Fruit fly (Drosophila melanogaster) Kc167 (cell line): ENCODE data around the gene CG4210.

ENCODE experiments used
- Myc ChIP-seq: fragments of >200 bp; optimal IDR thresholded peaks from 2 replicates; lab custom pipeline; 2017; ENCODE audit warnings: missing external identifiers
- Sin3A ChIP-seq: fragments of >200 bp; optimal IDR thresholded peaks from 2 replicates; lab custom pipeline; 2018; ENCODE audit warnings: missing external identifiers
- h ChIP-seq: fragments of >200 bp; optimal IDR thresholded peaks from 3 replicates; lab custom pipeline; 2018; ENCODE audit warnings: missing external identifiers
- insv ChIP-seq: fragments of >200 bp; optimal IDR thresholded peaks from 3 replicates; lab custom pipeline; 2018; ENCODE audit warnings: missing external identifiers
- psq ChIP-seq: fragments of >200 bp; optimal IDR thresholded peaks from 2 replicates; lab custom pipeline; 2017; ENCODE audit warnings: missing external identifiers
- ttk ChIP-seq: sonication (Bioruptor generic); optimal IDR thresholded peaks from 2 replicates; lab custom pipeline; 2017; ENCODE audit warnings: missing external identifiers

CG4210 gene

DNA sequence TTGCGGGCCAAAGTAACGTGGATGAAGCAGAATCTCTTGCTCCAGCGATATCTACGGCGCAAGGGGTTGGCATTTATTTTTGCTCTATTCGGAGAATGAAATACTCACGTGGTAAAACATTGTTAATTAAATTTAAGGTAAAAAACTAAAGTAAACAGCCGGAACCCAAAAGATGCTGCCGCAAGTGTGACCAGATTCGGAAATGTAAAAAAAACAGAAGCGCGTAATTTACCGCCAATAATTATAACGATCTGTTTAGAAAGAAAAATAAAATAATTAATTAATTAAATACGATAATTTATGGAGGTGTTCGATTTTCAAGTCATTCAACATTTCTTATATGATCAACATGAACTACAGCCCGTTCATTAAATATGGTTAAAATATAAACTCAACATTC, 9.2 kb downstream of the CG4210 start, which contains the start of gene Polr2G:
Gene Polr2G, minus strand, starts transcription at position 208 of the 400 bp plus-strand sequence.
- no peak for TF ChIP-seq ttk
- TF ChIP-seq psq (lab: Kevin White, UChicago), result no peak
- no peak for TF ChIP-seq h (lab: Kevin White, UChicago)
- no peak for TF ChIP-seq Sin3A
- no peak for TF ChIP-seq Myc (lab: Kevin White, UChicago)
- no peak for TF ChIP-seq insv (lab: Kevin White, UChicago)

DNA sequence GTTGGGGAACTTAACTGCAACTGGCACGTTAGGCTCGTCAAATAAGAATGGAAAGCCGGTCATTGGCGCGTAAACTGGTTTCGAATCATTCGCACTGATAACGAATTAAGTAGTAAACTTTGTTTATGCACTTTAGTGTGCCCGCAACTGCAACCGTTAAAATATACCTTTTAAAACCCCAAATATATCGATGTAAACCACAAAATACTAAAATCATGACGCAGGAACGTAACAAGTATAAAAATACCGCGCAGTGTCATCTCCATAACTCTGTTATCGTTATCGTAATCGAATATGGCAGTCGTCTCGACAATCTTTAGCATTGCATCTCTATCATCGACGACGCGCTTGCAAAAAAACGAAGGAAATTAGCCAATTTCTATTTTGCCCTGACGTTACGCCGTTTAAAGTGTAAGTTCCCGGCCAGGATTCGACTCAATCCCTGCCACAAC, 11.5 kb downstream of the CG4210 start, which contains the start of the genes CG31344 and Caf1-55:
Gene CG31344, minus strand, starts transcription at position 51 of the 452 bp plus-strand sequence.
Gene Caf1-55, plus strand, starts transcription at position 298 of the 452 bp plus-strand sequence.
- TF ChIP-seq insv (lab: Kevin White, UChicago), result no peak

DNA sequence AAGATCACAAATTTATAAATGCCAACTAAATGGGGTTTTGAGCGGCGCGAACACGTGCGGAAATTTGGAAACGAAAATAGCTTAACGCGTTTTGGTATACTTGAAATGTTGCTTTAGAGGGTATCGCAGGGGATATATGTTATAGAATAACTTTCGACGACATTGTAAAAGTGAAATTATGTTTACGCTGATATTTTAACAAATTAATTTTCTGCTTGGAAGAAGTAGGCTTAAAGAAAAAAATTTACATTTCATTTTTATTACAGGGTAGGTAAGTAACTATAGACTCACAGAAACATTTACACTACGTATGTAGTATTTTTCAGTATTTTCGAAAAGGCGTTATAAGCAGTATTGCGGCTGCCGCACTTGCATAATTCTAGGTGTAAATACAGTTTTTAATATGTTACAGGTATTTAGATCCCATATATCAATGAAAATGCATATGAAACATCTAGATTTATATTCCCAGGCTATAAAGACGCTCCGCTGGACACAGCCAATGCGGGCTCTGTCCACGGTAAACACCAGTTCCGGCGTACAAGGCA, 15.6 kb downstream of the CG4210 start, which contains the start of the genes Art3 and mRpS10:
Gene Art3, minus strand, starts transcription at position 80 of the 548 bp plus-strand sequence.
Gene mRpS10, plus strand, starts transcription at position 337 of the 548 bp plus-strand sequence.
- no peak for TF ChIP-seq insv (lab: Kevin White, UChicago)
- no peak for TF ChIP-seq h (lab: Kevin White, UChicago)

- TF ChIP-seq insv (lab: Kevin White, UChicago), result no peak
- no peak for TF ChIP-seq ttk
- no peak for TF ChIP-seq Myc (lab: Kevin White, UChicago)
- TF ChIP-seq psq (lab: Kevin White, UChicago), result no peak
- TF ChIP-seq h (lab: Kevin White, UChicago), result no peak
- TF ChIP-seq Sin3A, result no peak
Measured at dm6 chr3R:15230285-15230684, 16.5 kb downstream of the CG4210 start, which contains the start of gene CG34316. TSS of gene CG34316 (plus strand) at chr3R:15230585.

DNA sequence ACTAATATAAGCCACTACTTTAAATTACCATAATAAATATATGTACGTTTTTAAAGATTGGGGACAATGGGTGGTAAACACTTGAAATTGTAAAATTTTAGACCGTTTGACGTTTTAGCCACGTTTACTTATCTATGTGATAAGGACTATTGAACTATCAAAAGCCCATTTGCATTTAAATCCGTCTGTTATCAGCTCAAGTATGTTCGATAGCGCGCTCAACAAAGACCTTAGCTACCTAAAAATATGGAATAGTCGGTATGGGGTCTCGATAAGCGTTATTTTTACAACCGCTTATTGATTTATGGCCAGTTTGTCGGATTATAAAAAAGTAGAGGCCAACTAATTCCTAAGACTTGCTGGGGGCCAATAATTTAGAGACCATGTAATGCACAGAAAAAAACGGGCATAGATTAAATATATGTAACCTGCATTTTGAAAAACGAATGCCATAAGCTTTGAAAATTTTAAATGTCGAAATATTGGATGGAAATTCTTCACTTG, 17.9 kb downstream of the CG4210 start:
- no peak for TF ChIP-seq insv (lab: Kevin White, UChicago)
- TF ChIP-seq Sin3A, result no peak
- TF ChIP-seq h (lab: Kevin White, UChicago), result no peak
- TF ChIP-seq ttk, result no peak
- no peak for TF ChIP-seq psq (lab: Kevin White, UChicago)
- no peak for TF ChIP-seq Myc (lab: Kevin White, UChicago)

- TF ChIP-seq Sin3A, result no peak
- TF ChIP-seq psq (lab: Kevin White, UChicago), result no peak
- TF ChIP-seq h (lab: Kevin White, UChicago), result no peak
- TF ChIP-seq Myc (lab: Kevin White, UChicago), result no peak
- TF ChIP-seq insv (lab: Kevin White, UChicago), result no peak
- no peak for TF ChIP-seq ttk
Measured at dm6 chr3R:15242186-15243045, 28.6 kb downstream of the CG4210 start, which contains the start of the genes tefu and Hsc70-4. TSS of gene tefu (minus strand) at chr3R:15242236. TSS of gene Hsc70-4 (plus strand) at chr3R:15242687.

DNA sequence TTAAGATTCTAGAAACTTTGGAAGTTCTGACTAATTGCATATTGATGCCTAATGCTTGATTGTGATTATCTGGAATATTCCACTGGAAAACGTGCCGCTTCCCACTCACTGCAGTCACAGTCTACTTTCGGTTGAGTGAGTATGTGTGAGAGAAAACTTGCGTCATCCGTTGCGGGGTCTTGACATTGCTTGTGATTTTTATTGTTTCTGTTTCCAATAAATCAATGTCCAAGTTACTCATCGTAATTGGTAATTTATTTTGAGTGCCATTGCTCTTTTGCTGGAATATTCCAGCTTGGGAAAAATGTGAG, 29.2 kb downstream of the CG4210 start:
- TF ChIP-seq Myc (lab: Kevin White, UChicago) (no peak), psq (lab: Kevin White, UChicago) (no peak), Sin3A (no peak), ttk (no peak), h (lab: Kevin White, UChicago) (no peak), insv (lab: Kevin White, UChicago) (no peak)

DNA sequence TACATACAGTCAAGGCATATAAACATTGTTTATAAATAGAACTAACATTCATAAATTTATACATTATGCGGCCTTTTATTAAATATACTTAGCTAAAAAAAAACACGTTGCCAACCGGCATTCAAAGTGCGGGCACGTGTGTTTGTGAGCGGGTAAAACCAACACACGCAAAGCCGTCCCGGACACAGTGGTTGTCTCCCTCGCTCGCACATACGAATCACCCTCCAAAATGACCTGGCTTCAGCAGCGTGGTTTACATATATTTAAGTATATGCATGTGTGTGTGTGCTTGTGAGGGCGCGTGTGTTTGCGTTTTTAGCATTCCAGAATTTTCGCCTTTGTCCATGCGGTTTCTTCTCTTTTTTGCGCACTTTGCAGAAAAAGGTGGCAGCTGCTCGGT, 29.7 kb downstream of the CG4210 start:
- TF ChIP-seq insv (lab: Kevin White, UChicago) (no peak), h (lab: Kevin White, UChicago) (no peak), Myc (lab: Kevin White, UChicago) (no peak), ttk (no peak), Sin3A (no peak), psq (lab: Kevin White, UChicago) (no peak)

dm6 chr3R:15246601-15247000, 32.8 kb downstream of the CG4210 start:
- TF ChIP-seq h (lab: Kevin White, UChicago) (no peak), Sin3A (no peak), Myc (lab: Kevin White, UChicago) (no peak), ttk (no peak), insv (lab: Kevin White, UChicago) (no peak), psq (lab: Kevin White, UChicago) (no peak)

dm6 chr3R:15249037-15249436, 35.3 kb downstream of the CG4210 start, which contains the start of gene Amt:
TSS of gene Amt (minus strand) at chr3R:15249137.
- no peak for TF ChIP-seq ttk
- no peak for TF ChIP-seq Myc (lab: Kevin White, UChicago)
- TF ChIP-seq Sin3A, result no peak
- TF ChIP-seq insv (lab: Kevin White, UChicago), result no peak

DNA sequence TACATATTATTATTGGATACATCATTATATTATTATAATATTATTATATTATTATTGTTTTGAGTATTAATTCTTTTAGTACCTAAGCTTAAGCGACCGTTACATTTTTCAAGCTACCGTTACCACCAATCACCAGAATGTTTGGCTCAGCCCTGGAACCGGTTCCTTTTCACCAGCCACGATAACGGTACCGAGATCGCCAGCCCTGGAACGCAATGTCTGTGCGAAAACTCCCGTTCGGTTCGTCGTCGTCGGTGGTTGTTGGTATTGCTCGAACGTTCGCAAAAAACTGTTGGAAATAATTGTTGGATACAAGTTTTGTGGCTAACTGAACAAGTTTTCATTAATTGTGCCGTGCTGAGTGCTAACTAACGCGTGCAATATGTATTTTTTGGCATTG, 36.0 kb downstream of the CG4210 start, which contains the start of gene CG42404:
Gene CG42404, plus strand, starts transcription at position 360 of the 400 bp plus-strand sequence.
- TF ChIP-seq psq (lab: Kevin White, UChicago), result no peak
- no peak for TF ChIP-seq Myc (lab: Kevin White, UChicago)

dm6 chr3R:15250454-15250853, 36.7 kb downstream of the CG4210 start:
- no peak for TF ChIP-seq psq (lab: Kevin White, UChicago)
- no peak for TF ChIP-seq ttk
